Worm (Caenorhabditis elegans) whole organism, L1 larva: ENCODE data around the gene C09G5.14.
A peak's percentile ranks its signal among the peaks of the same experiment; 100 is the strongest.

Experiments
- F16B12.6 ChIP-seq: fragments of 150-350 bp; optimal IDR thresholded peaks from 2 replicates; lab custom pipeline; 2014; ENCODE audit warnings: missing biosample characterization, missing genetic modification characterization
- aha-1 ChIP-seq: fragments of 150-350 bp; optimal IDR thresholded peaks from 2 replicates; lab custom pipeline; 2014; ENCODE audit warnings: missing biosample characterization, missing genetic modification characterization
- aly-2 ChIP-seq: fragments of 150-350 bp; optimal IDR thresholded peaks from 2 replicates; lab custom pipeline; 2014; ENCODE audit warnings: missing biosample characterization, missing genetic modification characterization
- blmp-1 ChIP-seq: fragments of 150-350 bp; optimal IDR thresholded peaks from 2 replicates; lab custom pipeline; 2014; ENCODE audit warnings: missing biosample characterization, missing genetic modification characterization
- ceh-63 ChIP-seq: fragments of 200-800 bp; sonication (Bioruptor generic); optimal IDR thresholded peaks from 2 replicates; lab custom pipeline; 2018; ENCODE audit warnings: mild to moderate bottlenecking, missing genetic modification characterization, missing compliant biosample characterization
- ceh-8 ChIP-seq: fragments of 200-800 bp; sonication (Bioruptor generic); optimal IDR thresholded peaks from 2 replicates; lab custom pipeline; 2018; ENCODE audit warnings: mild to moderate bottlenecking, missing genetic modification characterization, moderate library complexity, missing compliant biosample characterization
- ceh-82 ChIP-seq, 3 experiments: fragments of 150-350 bp in 1 of 3; sonication (generic microtip) in 2 of 3; optimal IDR thresholded peaks; 2 replicates each; lab custom pipeline; 2014 to 2017; ENCODE audit warnings: missing biosample characterization in 3 of 3, missing genetic modification characterization in 3 of 3
- ceh-88 ChIP-seq: fragments of 200-800 bp; sonication (Bioruptor generic); IDR thresholded peaks from 2 replicates; pipeline ENCODE4 v1.3.6; 2022; ENCODE audit warnings: missing genetic modification characterization, missing compliant biosample characterization
- efl-1 ChIP-seq, 4 experiments: fragments of 150-350 bp; optimal IDR thresholded peaks in 3 of 4; peaks in 1 of 4; 1 replicate in 1 of 4; 2 replicates in 3 of 4; lab custom pipeline; 2014; ENCODE audit warnings: missing biosample characterization in 2 of 4, missing genetic modification characterization in 2 of 4, missing genetic modification reagents in 2 of 4
- egl-27 ChIP-seq, 2 experiments: fragments of 150-350 bp in 1 of 2; sonication (generic microtip); optimal IDR thresholded peaks; 3 replicates each; lab custom pipeline; 2017 to 2018; ENCODE audit warnings: missing biosample characterization in 2 of 2, missing genetic modification characterization in 2 of 2, missing genetic modification reagents in 2 of 2
- elt-3 ChIP-seq, 6 experiments: fragments of 150-350 bp in 1 of 6; sonication (generic microtip); optimal IDR thresholded peaks; 2 replicates each; lab custom pipeline; 2017 to 2018; ENCODE audit warnings: missing biosample characterization in 6 of 6, missing genetic modification characterization in 6 of 6, inconsistent platforms in 1 of 6
- ets-5 ChIP-seq: fragments of 200-800 bp; sonication (Bioruptor generic); IDR thresholded peaks from 2 replicates; pipeline ENCODE4 v1.3.6; 2022; ENCODE audit warnings: missing genetic modification characterization, missing compliant biosample characterization
- fkh-10 ChIP-seq: sonication (generic microtip); optimal IDR thresholded peaks from 2 replicates; lab custom pipeline; 2017; ENCODE audit warnings: missing biosample characterization, missing genetic modification reagents, missing genetic modification characterization
- fkh-4 ChIP-seq: sonication (generic microtip); optimal IDR thresholded peaks from 2 replicates; lab custom pipeline; 2016; ENCODE audit warnings: missing compliant biosample characterization, missing genetic modification characterization, borderline replicate concordance
- fkh-8 ChIP-seq: sonication (generic microtip); optimal IDR thresholded peaks from 2 replicates; lab custom pipeline; 2016; ENCODE audit warnings: mild to moderate bottlenecking, missing genetic modification characterization, missing compliant biosample characterization
- fos-1 ChIP-seq: fragments of 150-350 bp; optimal IDR thresholded peaks from 2 replicates; lab custom pipeline; 2014; ENCODE audit warnings: missing biosample characterization, missing genetic modification characterization
- hlh-17 ChIP-seq: fragments of 200-800 bp; sonication (Bioruptor generic); optimal IDR thresholded peaks from 2 replicates; lab custom pipeline; 2018; ENCODE audit warnings: missing genetic modification characterization, mild to moderate bottlenecking, missing compliant biosample characterization, moderate library complexity, borderline replicate concordance
- lin-14 ChIP-seq: fragments of 200-800 bp; sonication (Bioruptor generic); optimal IDR thresholded peaks from 2 replicates; lab custom pipeline; 2018; ENCODE audit warnings: mild to moderate bottlenecking, missing genetic modification characterization, moderate library complexity, missing compliant biosample characterization
- lin-15B ChIP-seq: fragments of 150-350 bp; sonication (generic microtip); optimal IDR thresholded peaks from 3 replicates; lab custom pipeline; 2014; ENCODE audit warnings: missing biosample characterization, missing genetic modification characterization
- lin-39 ChIP-seq: fragments of 150-350 bp; optimal IDR thresholded peaks from 2 replicates; lab custom pipeline; 2014; ENCODE audit warnings: missing biosample characterization, missing genetic modification reagents, missing genetic modification characterization
- lsy-2 ChIP-seq, 2 experiments: fragments of 150-350 bp; optimal IDR thresholded peaks; 2 replicates each; lab custom pipeline; 2014; ENCODE audit warnings: missing biosample characterization in 2 of 2, missing genetic modification characterization in 2 of 2
- nhr-11 ChIP-seq: fragments of 150-350 bp; optimal IDR thresholded peaks from 2 replicates; lab custom pipeline; 2014; ENCODE audit warnings: missing biosample characterization, missing genetic modification characterization
- nhr-19 ChIP-seq: fragments of 200-800 bp; sonication (Bioruptor generic); conservative IDR thresholded peaks from 2 replicates; pipeline ENCODE4 v1.3.6; 2022; ENCODE audit warnings: missing genetic modification characterization, missing compliant biosample characterization
- nhr-20 ChIP-seq: sonication (generic microtip); optimal IDR thresholded peaks from 2 replicates; lab custom pipeline; 2016; ENCODE audit warnings: mild to moderate bottlenecking, missing genetic modification characterization, missing compliant biosample characterization
- nhr-28 ChIP-seq: fragments of 150-350 bp; optimal IDR thresholded peaks from 2 replicates; lab custom pipeline; 2014; ENCODE audit warnings: missing biosample characterization, missing genetic modification characterization
- nhr-47 ChIP-seq: sonication (generic microtip); optimal IDR thresholded peaks from 2 replicates; lab custom pipeline; 2016; ENCODE audit warnings: mild to moderate bottlenecking, missing genetic modification characterization, moderate library complexity, missing compliant biosample characterization
- nhr-71 ChIP-seq: sonication (generic microtip); optimal IDR thresholded peaks from 2 replicates; lab custom pipeline; 2016; ENCODE audit warnings: mild to moderate bottlenecking, missing genetic modification characterization, moderate library complexity, missing compliant biosample characterization
- pag-3 ChIP-seq: sonication (generic microtip); optimal IDR thresholded peaks from 2 replicates; lab custom pipeline; 2017; ENCODE audit warnings: missing genetic modification characterization, mild to moderate bottlenecking, missing compliant biosample characterization, antibody characterized with exemption, borderline replicate concordance; ENCODE audit not compliant: insufficient read depth
- snpc-4 ChIP-seq: fragments of 150-350 bp; optimal IDR thresholded peaks from 2 replicates; lab custom pipeline; 2014; ENCODE audit warnings: missing biosample characterization, missing genetic modification characterization
- sup-37 ChIP-seq: fragments of 200-800 bp; sonication (Bioruptor generic); optimal IDR thresholded peaks from 2 replicates; lab custom pipeline; 2018; ENCODE audit warnings: mild to moderate bottlenecking, missing genetic modification characterization, missing compliant biosample characterization
- unc-130 ChIP-seq: fragments of 150-350 bp; optimal IDR thresholded peaks from 2 replicates; lab custom pipeline; 2017; ENCODE audit warnings: missing biosample characterization, missing genetic modification characterization, inconsistent platforms
- xbp-1 ChIP-seq: sonication (generic microtip); optimal IDR thresholded peaks from 2 replicates; lab custom pipeline; 2016; ENCODE audit warnings: missing genetic modification characterization, missing compliant biosample characterization
- zag-1 ChIP-seq: fragments of 150-350 bp; optimal IDR thresholded peaks from 2 replicates; lab custom pipeline; 2014; ENCODE audit warnings: missing biosample characterization, missing genetic modification characterization
- zip-4 ChIP-seq: fragments of 200-800 bp; sonication (Bioruptor generic); optimal IDR thresholded peaks from 2 replicates; lab custom pipeline; 2018; ENCODE audit warnings: mild to moderate bottlenecking, missing genetic modification characterization, moderate library complexity, missing compliant biosample characterization
- ztf-11 ChIP-seq, 2 experiments: sonication (generic microtip); optimal IDR thresholded peaks; 2 replicates each; lab custom pipeline; 2016 to 2017; ENCODE audit warnings: missing genetic modification characterization in 2 of 2, missing biosample characterization in 1 of 2, missing compliant biosample characterization in 1 of 2

Gene C09G5.14

ce11 chrII:10765238-10765637 is 42.3 kb upstream of the C09G5.14 start:
- TF ChIP-seq lin-39 (tag; lab: Kevin White, UChicago): no peak
- TF ChIP-seq nhr-71 (tag; lab: Kevin White, UChicago): no peak
- no peak for TF ChIP-seq aha-1 (tag; lab: Kevin White, UChicago)
- no peak for TF ChIP-seq ceh-88 (GFP tag; lab: Robert Waterston, UW)
- TF ChIP-seq pag-3 (tag; lab: Kevin White, UChicago): no peak
- no peak for TF ChIP-seq ztf-11 (tag; optimal IDR thresholded peaks at IDR 0.05; lab: Kevin White, UChicago)
- TF ChIP-seq sup-37 (GFP tag; lab: Kevin White, UChicago): no peak
- TF ChIP-seq ceh-8 (GFP tag; lab: Kevin White, UChicago): no peak
- no peak for TF ChIP-seq nhr-11 (tag; lab: Kevin White, UChicago)
- TF ChIP-seq lin-14 (GFP tag; lab: Kevin White, UChicago): no peak
- no peak for TF ChIP-seq aly-2 (tag; lab: Kevin White, UChicago)
- TF ChIP-seq nhr-47 (tag; lab: Kevin White, UChicago): no peak
- no peak for TF ChIP-seq xbp-1
- no peak for TF ChIP-seq zag-1 (tag; lab: Kevin White, UChicago)
- no peak for TF ChIP-seq ceh-63 (GFP tag; lab: Kevin White, UChicago)
- no peak for TF ChIP-seq nhr-19 (GFP tag; lab: Robert Waterston, UW)
- no peak for TF ChIP-seq fkh-4 (tag; lab: Kevin White, UChicago)
- TF ChIP-seq snpc-4 (tag; lab: Kevin White, UChicago): no peak
- no peak for TF ChIP-seq lin-15B (tag; lab: Kevin White, UChicago)
- no peak for TF ChIP-seq egl-27 (tag; optimal IDR thresholded peaks at IDR 0.05; lab: Kevin White, UChicago)
- TF ChIP-seq, all 84 proteins: peak for 0

- TF ChIP-seq zip-4 (GFP tag; lab: Kevin White, UChicago) (no peak), blmp-1 (no peak), elt-3 (tag; optimal IDR thresholded peaks at IDR 0.05; lab: Kevin White, UChicago) (no peak), ceh-82 (tag; optimal IDR thresholded peaks at IDR 0.05; lab: Kevin White, UChicago) (peak in 1 of 3 experiments; percentile 30), nhr-20 (tag; lab: Kevin White, UChicago) (no peak), ets-5 (GFP tag; lab: Robert Waterston, UW) (no peak), nhr-47 (tag; lab: Kevin White, UChicago) (no peak), lin-14 (GFP tag; lab: Kevin White, UChicago) (peak; percentile 75), xbp-1 (no peak), efl-1 (optimal IDR thresholded peaks at IDR 0.05; lab: Kevin White, UChicago) (no peak), efl-1 (GFP tag; optimal IDR thresholded peaks at IDR 0.05 in 1 of 2; lab: Kevin White, UChicago) (peak in 1 of 2 experiments; percentile 49), hlh-17 (GFP tag; lab: Kevin White, UChicago) (no peak), fkh-10 (peak; percentile 75), fos-1 (no peak), egl-27 (tag; optimal IDR thresholded peaks at IDR 0.05; lab: Kevin White, UChicago) (no peak), F16B12.6 (tag; lab: Kevin White, UChicago) (no peak)
- TF ChIP-seq, all 84 proteins: peak for 4
Observed at ce11 chrII:10761653-10762052, 38.7 kb upstream of the C09G5.14 start.

ce11 chrII:10760801-10761200 is 37.8 kb upstream of the C09G5.14 start:
- TF ChIP-seq elt-3 (tag; optimal IDR thresholded peaks at IDR 0.05; lab: Kevin White, UChicago): no peak
- no peak for TF ChIP-seq unc-130 (tag; lab: Kevin White, UChicago)
- no peak for TF ChIP-seq fkh-8 (tag; lab: Kevin White, UChicago)
- peak; percentile 40 for TF ChIP-seq lin-14 (GFP tag; lab: Kevin White, UChicago)
- no peak for TF ChIP-seq lsy-2 (tag; optimal IDR thresholded peaks at IDR 0.05; lab: Kevin White, UChicago)
- TF ChIP-seq fkh-10: peak; percentile 11

- no peak for TF ChIP-seq nhr-28 (tag; lab: Kevin White, UChicago)
Observed at ce11 chrII:10759425-10759824, 36.5 kb upstream of the C09G5.14 start.
